Fruit fly (Drosophila melanogaster) whole organism, embryonic: ENCODE measurements around the gene Ythdc1.

ENCODE experiments used
- B-H1 ChIP-seq: fragments of 200-800 bp; sonication (Bioruptor generic); IDR thresholded peaks from 3 replicates; pipeline ENCODE4 v1.3.6; 2022; ENCODE audit warnings: missing biosample characterization, missing genetic modification characterization
- Blimp-1 ChIP-seq: fragments of 200-800 bp; sonication (Bioruptor generic); optimal IDR thresholded peaks from 3 replicates; lab custom pipeline; 2018; ENCODE audit warnings: missing biosample characterization, missing genetic modification characterization, mild to moderate bottlenecking, moderate library complexity, missing genetic modification reagents
- CG10431 ChIP-seq: fragments of 200-800 bp; sonication (Bioruptor generic); optimal IDR thresholded peaks from 3 replicates; lab custom pipeline; 2018; ENCODE audit warnings: missing biosample characterization, mild to moderate bottlenecking, missing genetic modification characterization
- CG10462 ChIP-seq: fragments of 200-800 bp; sonication (Bioruptor generic); optimal IDR thresholded peaks from 2 replicates; lab custom pipeline; 2016; ENCODE audit warnings: missing biosample characterization, missing genetic modification characterization
- CG11093 ChIP-seq: fragments of 200-800 bp; sonication (Bioruptor generic); IDR thresholded peaks from 3 replicates; pipeline ENCODE4 v1.3.6; 2022; ENCODE audit warnings: missing biosample characterization, missing genetic modification characterization
- CG11456 ChIP-seq: fragments of 200-800 bp; sonication (Bioruptor generic); IDR thresholded peaks from 3 replicates; pipeline ENCODE4 v1.3.6; 2022; ENCODE audit warnings: missing biosample characterization, missing genetic modification characterization
- CG11504 ChIP-seq: fragments of 200-800 bp; sonication (Bioruptor generic); optimal IDR thresholded peaks from 3 replicates; lab custom pipeline; 2019; ENCODE audit warnings: missing biosample characterization, mild to moderate bottlenecking, missing genetic modification characterization, moderate library complexity
- CG11695 ChIP-seq: fragments of 200-800 bp; sonication (Bioruptor generic); IDR thresholded peaks from 3 replicates; pipeline ENCODE4 v1.3.6; 2022; ENCODE audit warnings: missing biosample characterization, missing genetic modification characterization
- CG11696 ChIP-seq: fragments of 200-800 bp; sonication (Bioruptor generic); IDR thresholded peaks from 2 replicates; pipeline ENCODE4 v1.3.6; 2022; ENCODE audit warnings: missing biosample characterization, missing genetic modification characterization
- CG1233 ChIP-seq: fragments of 200-800 bp; sonication (Bioruptor generic); optimal IDR thresholded peaks from 4 replicates; lab custom pipeline; 2018; ENCODE audit warnings: missing biosample characterization, mild to moderate bottlenecking, missing genetic modification characterization
- CG12391 ChIP-seq: fragments of 200-800 bp; sonication (Bioruptor generic); optimal IDR thresholded peaks from 3 replicates; lab custom pipeline; 2018; ENCODE audit warnings: missing biosample characterization, mild to moderate bottlenecking, missing genetic modification characterization, moderate library complexity
- CG12659 ChIP-seq: fragments of 200-800 bp; sonication (Bioruptor generic); optimal IDR thresholded peaks from 3 replicates; lab custom pipeline; 2017; ENCODE audit warnings: mild to moderate bottlenecking, missing biosample characterization, missing genetic modification reagents, missing genetic modification characterization
- CG13123 ChIP-seq: fragments of 200-800 bp; sonication (Bioruptor generic); optimal IDR thresholded peaks from 2 replicates; lab custom pipeline; 2016; ENCODE audit warnings: missing biosample characterization, missing genetic modification characterization
- CG14667 ChIP-seq: fragments of 200-800 bp; sonication (Bioruptor generic); IDR thresholded peaks from 2 replicates; pipeline ENCODE4 v1.3.6; 2022; ENCODE audit warnings: missing biosample characterization, missing genetic modification characterization
- CG14710 ChIP-seq: fragments of 200-800 bp; sonication (Bioruptor generic); optimal IDR thresholded peaks from 3 replicates; lab custom pipeline; 2019; ENCODE audit warnings: missing biosample characterization, mild to moderate bottlenecking, missing genetic modification characterization, moderate library complexity
- CG1529 ChIP-seq: fragments of 200-800 bp; sonication (Bioruptor generic); optimal IDR thresholded peaks from 3 replicates; lab custom pipeline; 2018; ENCODE audit warnings: missing biosample characterization, missing genetic modification characterization
- CG16779 ChIP-seq: fragments of 200-800 bp; sonication (Bioruptor generic); IDR thresholded peaks from 2 replicates; pipeline ENCODE4 v1.3.6; 2022; ENCODE audit warnings: missing biosample characterization, missing genetic modification characterization
- CG3726 ChIP-seq: fragments of 200-800 bp; sonication (Bioruptor generic); IDR thresholded peaks from 3 replicates; pipeline ENCODE4, ENCODE4 v1.3.6; 2022; ENCODE audit warnings: missing biosample characterization, missing genetic modification characterization
- CG4282 ChIP-seq: fragments of 200-800 bp; sonication (Bioruptor generic); optimal IDR thresholded peaks from 2 replicates; lab custom pipeline; 2016; ENCODE audit warnings: missing biosample characterization, missing genetic modification characterization
- CG5180 ChIP-seq: fragments of 200-800 bp; sonication (Bioruptor generic); optimal IDR thresholded peaks from 3 replicates; lab custom pipeline; 2017; ENCODE audit warnings: missing biosample characterization, missing genetic modification characterization, mild to moderate bottlenecking, moderate library complexity, missing genetic modification reagents
- CG6272 ChIP-seq: fragments of 200-800 bp; sonication (Bioruptor generic); IDR thresholded peaks from 2 replicates; pipeline ENCODE4 v1.3.6; 2022; ENCODE audit warnings: missing biosample characterization, missing genetic modification characterization
- CG7357 ChIP-seq: fragments of 200-800 bp; sonication (Bioruptor generic); IDR thresholded peaks from 3 replicates; pipeline ENCODE4 v1.3.6; 2022; ENCODE audit warnings: missing biosample characterization, missing genetic modification characterization
- CG9437 ChIP-seq: fragments of 200-800 bp; sonication (Bioruptor generic); optimal IDR thresholded peaks from 2 replicates; lab custom pipeline; 2018; ENCODE audit warnings: missing biosample characterization, mild to moderate bottlenecking, missing genetic modification characterization
- CTCF ChIP-seq: fragments of 200-800 bp; sonication (Bioruptor generic); optimal IDR thresholded peaks from 2 replicates; lab custom pipeline; 2017; ENCODE audit warnings: missing biosample characterization, mild to moderate bottlenecking, missing genetic modification characterization, moderate library complexity
- D19B ChIP-seq: fragments of 200-800 bp; sonication (Bioruptor generic); optimal IDR thresholded peaks from 2 replicates; lab custom pipeline; 2017; ENCODE audit warnings: missing biosample characterization, mild to moderate bottlenecking, missing genetic modification characterization
- Dfd ChIP-seq, 2 experiments: fragments of >200 bp; optimal IDR thresholded peaks; 2 replicates each; lab custom pipeline; 2017; ENCODE audit warnings: missing biosample characterization in 2 of 2, missing genetic modification characterization in 2 of 2
- Drgx ChIP-seq: fragments of 200-800 bp; sonication (Bioruptor generic); IDR thresholded peaks from 2 replicates; pipeline ENCODE4 v1.3.6; 2022; ENCODE audit warnings: missing biosample characterization, missing genetic modification characterization
- Ets65A ChIP-seq: fragments of 200-800 bp; sonication (Bioruptor generic); peaks from one replicate; lab custom pipeline; 2016; ENCODE audit warnings: missing biosample characterization, missing genetic modification characterization
- HHEX ChIP-seq: fragments of 200-800 bp; sonication (Bioruptor generic); optimal IDR thresholded peaks from 3 replicates; lab custom pipeline; 2017; ENCODE audit warnings: missing biosample characterization, mild to moderate bottlenecking, missing genetic modification characterization, missing genetic modification reagents
- Hsf ChIP-seq: fragments of 200-800 bp; sonication (Bioruptor generic); optimal IDR thresholded peaks from 3 replicates; lab custom pipeline; 2016; ENCODE audit warnings: missing biosample characterization, missing genetic modification characterization
- Lim3 ChIP-seq: fragments of 200-800 bp; sonication (Bioruptor generic); IDR thresholded peaks from 2 replicates; pipeline ENCODE4 v1.3.6; 2022; ENCODE audit warnings: missing biosample characterization, missing genetic modification characterization
- Mes4 ChIP-seq: fragments of 200-800 bp; sonication (Bioruptor generic); optimal IDR thresholded peaks from 2 replicates; lab custom pipeline; 2016; ENCODE audit warnings: missing biosample characterization, missing genetic modification characterization
- NC2β ChIP-seq: fragments of 200-800 bp; sonication (Bioruptor generic); optimal IDR thresholded peaks from 2 replicates; lab custom pipeline; 2016; ENCODE audit warnings: missing biosample characterization, missing genetic modification characterization
- Neu2 ChIP-seq: fragments of 200-800 bp; sonication (Bioruptor generic); optimal IDR thresholded peaks from 3 replicates; lab custom pipeline; 2016; ENCODE audit warnings: missing biosample characterization, missing genetic modification characterization, borderline replicate concordance
- Optix ChIP-seq: fragments of 200-800 bp; sonication (Bioruptor generic); IDR thresholded peaks from 3 replicates; pipeline ENCODE4 v1.3.6; 2022; ENCODE audit warnings: missing biosample characterization, missing genetic modification characterization
- Sox100B ChIP-seq: fragments of 200-800 bp; sonication (Bioruptor generic); optimal IDR thresholded peaks from 3 replicates; lab custom pipeline; 2018; ENCODE audit warnings: missing biosample characterization, mild to moderate bottlenecking, missing genetic modification characterization
- Spps ChIP-seq: fragments of 200-800 bp; sonication (Bioruptor generic); optimal IDR thresholded peaks from 2 replicates; lab custom pipeline; 2018; ENCODE audit warnings: missing biosample characterization, mild to moderate bottlenecking, missing genetic modification characterization
- Stat92E ChIP-seq, 3 experiments: fragments of >200 bp in 2 of 3; fragments of 200-800 bp in 1 of 3; sonication (Bioruptor generic) in 1 of 3; optimal IDR thresholded peaks; 2 replicates each; lab custom pipeline; 2017 to 2019; ENCODE audit warnings: missing biosample characterization in 3 of 3, missing genetic modification characterization in 3 of 3, mild to moderate bottlenecking in 1 of 3, moderate library complexity in 1 of 3
- Taf1 ChIP-seq: fragments of 200-800 bp; sonication (Bioruptor generic); IDR thresholded peaks from 2 replicates; pipeline ENCODE4 v1.3.6; 2022; ENCODE audit warnings: missing biosample characterization, missing genetic modification characterization
- al ChIP-seq: fragments of 200-800 bp; sonication (Bioruptor generic); IDR thresholded peaks from 2 replicates; pipeline ENCODE4 v1.3.6; 2022; ENCODE audit warnings: missing biosample characterization, missing genetic modification characterization
- da ChIP-seq: fragments of 200-800 bp; sonication (Bioruptor generic); optimal IDR thresholded peaks from 2 replicates; lab custom pipeline; 2016; ENCODE audit warnings: missing biosample characterization, missing genetic modification characterization
- fd96Cb ChIP-seq: fragments of 200-800 bp; sonication (Bioruptor generic); optimal IDR thresholded peaks from 2 replicates; lab custom pipeline; 2018; ENCODE audit warnings: missing biosample characterization, mild to moderate bottlenecking, missing genetic modification characterization, moderate library complexity
- hkb ChIP-seq, 2 experiments: fragments of 200-800 bp in 1 of 2; fragments of >200 bp in 1 of 2; sonication (Bioruptor generic) in 1 of 2; IDR thresholded peaks in 1 of 2; optimal IDR thresholded peaks in 1 of 2; 2 replicates each; pipeline versions ENCODE4 v1.3.6 to Lab custom; 2017 to 2022; ENCODE audit warnings: missing biosample characterization in 1 of 2, missing genetic modification characterization in 1 of 2
- knrl ChIP-seq: fragments of 200-800 bp; sonication (Bioruptor generic); IDR thresholded peaks from 3 replicates; pipeline ENCODE4 v1.3.6; 2022; ENCODE audit warnings: missing biosample characterization, missing genetic modification characterization; ENCODE audit not compliant: partially characterized antibody
- mirr ChIP-seq: fragments of 200-800 bp; sonication (Bioruptor generic); optimal IDR thresholded peaks from 3 replicates; lab custom pipeline; 2018; ENCODE audit warnings: missing biosample characterization, mild to moderate bottlenecking, missing genetic modification characterization
- nmo ChIP-seq: fragments of 200-800 bp; sonication (Bioruptor generic); optimal IDR thresholded peaks from 2 replicates; lab custom pipeline; 2018; ENCODE audit warnings: missing biosample characterization, mild to moderate bottlenecking, missing genetic modification characterization, moderate library complexity
- sc ChIP-seq, 3 experiments: fragments of >200 bp in 2 of 3; fragments of 200-800 bp in 1 of 3; sonication (Bioruptor generic) in 1 of 3; optimal IDR thresholded peaks; 2 replicates in 2 of 3; 3 replicates in 1 of 3; lab custom pipeline; 2017; ENCODE audit warnings: mild to moderate bottlenecking in 1 of 3, missing biosample characterization in 1 of 3, missing genetic modification characterization in 1 of 3, missing genetic modification reagents in 1 of 3
- seq ChIP-seq: fragments of 200-800 bp; sonication (Bioruptor generic); IDR thresholded peaks from 2 replicates; pipeline ENCODE4 v1.3.6; 2022; ENCODE audit warnings: missing biosample characterization, missing genetic modification characterization
- sisA ChIP-seq: fragments of 200-800 bp; sonication (Bioruptor generic); IDR thresholded peaks from 2 replicates; pipeline ENCODE4 v1.3.6; 2022; ENCODE audit warnings: missing biosample characterization, missing genetic modification characterization
- stc ChIP-seq: fragments of 200-800 bp; sonication (Bioruptor generic); IDR thresholded peaks from 2 replicates; pipeline ENCODE4 v1.3.6; 2022; ENCODE audit warnings: missing biosample characterization, missing genetic modification characterization
- trh ChIP-seq: fragments of 200-800 bp; sonication (Bioruptor generic); optimal IDR thresholded peaks from 2 replicates; lab custom pipeline; 2016; ENCODE audit warnings: missing biosample characterization, missing genetic modification characterization

The Ythdc1 gene

dm6 chr3L:3396056-3396455 lies 22.1 kb upstream of the Ythdc1 start (continued):
- TF ChIP-seq fd96Cb (tag; lab: Kevin White, UChicago) (peak; percentile 93), stc (peak; percentile 64), CG11456 (GFP tag; lab: Robert Waterston, UW) (no peak), Hsf (peak; percentile 85), Spps (tag; lab: Kevin White, UChicago) (peak; percentile 96), al (no peak), CG10462 (GFP tag; lab: Kevin White, UChicago) (peak; percentile 87), CG11504 (tag; lab: Kevin White, UChicago) (peak; percentile 89), CG13123 (GFP tag; lab: Kevin White, UChicago) (peak; percentile 78), CG16779 (GFP tag; lab: Robert Waterston, UW) (no peak), CG10431 (GFP tag; lab: Kevin White, UChicago) (peak; percentile 91), CG9437 (GFP tag; lab: Kevin White, UChicago) (peak; percentile 75), Drgx (GFP tag; lab: Robert Waterston, UW) (peak; percentile 82), Taf1 (no peak), hkb (optimal IDR thresholded peaks at IDR 0.05; lab: Kevin White, UChicago) (no peak), hkb (GFP tag; IDR thresholded peaks at IDR 0.05; lab: Robert Waterston, UW) (peak; percentile 79), nmo (peak; percentile 96), Neu2 (GFP tag; lab: Kevin White, UChicago) (no peak), B-H1 (GFP tag; lab: Robert Waterston, UW) (peak; percentile 56), Blimp-1 (GFP tag; lab: Kevin White, UChicago) (peak; percentile 97), CG5180 (GFP tag; lab: Kevin White, UChicago) (peak; percentile 68), HHEX (GFP tag; lab: Kevin White, UChicago) (peak; percentile 78), Lim3 (GFP tag; lab: Robert Waterston, UW) (no peak), Mes4 (GFP tag; lab: Kevin White, UChicago) (peak; percentile 70), Optix (peak; percentile 80; the same call in 2 of the 3 replicates), CG7357 (GFP tag; lab: Robert Waterston, UW) (peak; percentile 68; the same call in 1 of the 3 replicates), CG11093 (GFP tag; lab: Robert Waterston, UW) (peak; percentile 70), sisA (peak; percentile 88), mirr (GFP tag; lab: Kevin White, UChicago) (no peak), CG1233 (GFP tag; lab: Kevin White, UChicago) (peak; percentile 79), da (GFP tag; lab: Kevin White, UChicago) (peak; percentile 71), CG11695 (GFP tag; lab: Robert Waterston, UW) (peak; percentile 75; the same call in 2 of the 3 replicates), CG4282 (GFP tag; lab: Kevin White, UChicago) (no peak), Ets65A (GFP tag; lab: Kevin White, UChicago) (peak; percentile 94), knrl (GFP tag; lab: Robert Waterston, UW) (no peak), CG11696 (GFP tag; lab: Robert Waterston, UW) (peak; percentile 53), D19B (GFP tag; lab: Kevin White, UChicago) (no peak), trh (GFP tag; lab: Kevin White, UChicago) (peak; percentile 58), CG12391 (tag; lab: Kevin White, UChicago) (peak; percentile 95), NC2β (GFP tag; lab: Kevin White, UChicago) (peak; percentile 86), CG14667 (GFP tag; lab: Robert Waterston, UW) (peak; percentile 77), CG12659 (GFP tag; lab: Kevin White, UChicago) (peak; percentile 67), seq (GFP tag; lab: Robert Waterston, UW) (peak; percentile 39; the same call in 1 of the 2 replicates), Dfd (GFP tag; optimal IDR thresholded peaks at IDR 0.05; lab: Kevin White, UChicago) (no peak), Stat92E (GFP tag; optimal IDR thresholded peaks at IDR 0.05; lab: Kevin White, UChicago) (peak in 1 of 3 experiments; percentile 97), CG6272 (GFP tag; lab: Robert Waterston, UW) (peak; percentile 69), CG1529 (GFP tag; lab: Kevin White, UChicago) (peak; percentile 92), CG14710 (tag; lab: Kevin White, UChicago) (peak; percentile 97), Sox100B (peak; percentile 86), sc (optimal IDR thresholded peaks at IDR 0.05; lab: Kevin White, UChicago) (no peak), sc (GFP tag; optimal IDR thresholded peaks at IDR 0.05; lab: Kevin White, UChicago) (peak; percentile 93), CTCF (peak; percentile 49), CG3726 (peak; percentile 27; the same call in 1 of the 3 replicates)
